Worm (Caenorhabditis elegans) whole organism, L2 larva: Measurements from ENCODE around the gene F55A11.1.

ENCODE experiments used
- aly-2 ChIP-seq: fragments of 150-350 bp; optimal IDR thresholded peaks from 2 replicates; lab custom pipeline; 2014; ENCODE audit warnings: missing biosample characterization, missing genetic modification characterization
- ama-1 ChIP-seq: fragments of 150-350 bp; optimal IDR thresholded peaks from 2 replicates; lab custom pipeline; 2018; ENCODE audit warnings: inconsistent platforms
- blmp-1 ChIP-seq: sonication (generic microtip); optimal IDR thresholded peaks from 2 replicates; lab custom pipeline; 2017; ENCODE audit warnings: missing genetic modification characterization, mild to moderate bottlenecking, missing compliant biosample characterization, antibody characterized with exemption, moderate library complexity; ENCODE audit not compliant: insufficient read depth
- ceh-82 ChIP-seq: fragments of 150-350 bp; optimal IDR thresholded peaks from 2 replicates; lab custom pipeline; 2014; ENCODE audit warnings: missing biosample characterization, missing genetic modification characterization
- elt-3 ChIP-seq: sonication (generic microtip); optimal IDR thresholded peaks from 2 replicates; lab custom pipeline; 2017; ENCODE audit warnings: missing biosample characterization, missing genetic modification characterization
- mdl-1 ChIP-seq, 2 experiments: fragments of 150-350 bp in 1 of 2; sonication (generic microtip) in 1 of 2; optimal IDR thresholded peaks; 2 replicates each; lab custom pipeline; 2017; ENCODE audit warnings: missing biosample characterization in 2 of 2, missing genetic modification characterization in 2 of 2
- nhr-12 ChIP-seq: fragments of 150-350 bp; optimal IDR thresholded peaks from 2 replicates; lab custom pipeline; 2014; ENCODE audit warnings: missing biosample characterization, missing genetic modification characterization
- nhr-77 ChIP-seq: fragments of 150-350 bp; optimal IDR thresholded peaks from 2 replicates; lab custom pipeline; 2014; ENCODE audit warnings: missing biosample characterization, missing genetic modification characterization
- sma-9 ChIP-seq, 2 experiments: fragments of 150-350 bp in 1 of 2; sonication (generic microtip) in 1 of 2; optimal IDR thresholded peaks; 2 replicates each; lab custom pipeline; 2014 to 2016; ENCODE audit warnings: missing genetic modification characterization in 2 of 2, mild to moderate bottlenecking in 1 of 2, missing biosample characterization in 1 of 2, missing compliant biosample characterization in 1 of 2, missing genetic modification reagents in 1 of 2, moderate library complexity in 1 of 2
- snpc-4 ChIP-seq: fragments of 150-350 bp; optimal IDR thresholded peaks from 2 replicates; lab custom pipeline; 2014; ENCODE audit warnings: missing biosample characterization, missing genetic modification characterization
- ztf-11 ChIP-seq: sonication (generic microtip); optimal IDR thresholded peaks from 2 replicates; lab custom pipeline; 2017; ENCODE audit warnings: missing biosample characterization, missing genetic modification characterization
- ztf-4 ChIP-seq: fragments of 150-350 bp; optimal IDR thresholded peaks from 2 replicates; lab custom pipeline; 2014; ENCODE audit warnings: missing biosample characterization, missing genetic modification characterization

- TF ChIP-seq ceh-82 (tag; lab: Kevin White, UChicago) (no peak), snpc-4 (tag; lab: Kevin White, UChicago) (no peak), mdl-1 (tag; optimal IDR thresholded peaks at IDR 0.05; lab: Kevin White, UChicago) (peak in 1 of 2 experiments; percentile 2), ama-1 (lab: Kevin White, UChicago) (no peak), blmp-1 (tag; lab: Kevin White, UChicago) (no peak), elt-3 (tag; lab: Kevin White, UChicago) (no peak), sma-9 (GFP tag; optimal IDR thresholded peaks at IDR 0.05; lab: Kevin White, UChicago) (peak; percentile 79), sma-9 (tag; optimal IDR thresholded peaks at IDR 0.05; lab: Kevin White, UChicago) (no peak), ztf-11 (tag; lab: Kevin White, UChicago) (no peak), ztf-4 (tag; lab: Kevin White, UChicago) (no peak), nhr-77 (tag; lab: Kevin White, UChicago) (no peak), nhr-12 (tag; lab: Kevin White, UChicago) (no peak), aly-2 (tag; lab: Kevin White, UChicago) (no peak)
Observed at ce11 chrV:11795352-11795751, 31.2 kb upstream of the F55A11.1 start.
